Fruit fly (Drosophila melanogaster): ENCODE results near the gene CG32055.

Gene CG32055

dm6 chr3L:10227094-10227493 lies 7.1 kb upstream of the CG32055 start (continued):
- TF ChIP-seq lz (GFP tag; optimal IDR thresholded peaks at IDR 0.05), result peak; percentile 33
- TF ChIP-seq Sox14 (GFP tag; optimal IDR thresholded peaks at IDR 0.05), result peak; percentile 18
- peak; percentile 8 for TF ChIP-seq CG6808 (GFP tag; optimal IDR thresholded peaks at IDR 0.05)
- peak; percentile 11 for TF ChIP-seq dsx (GFP tag; optimal IDR thresholded peaks at IDR 0.05; ENCODE audit: poor library complexity, severe bottlenecking)
- peak; percentile 44 for TF ChIP-seq Smox (GFP tag; optimal IDR thresholded peaks at IDR 0.05)
- peak; percentile 28 for TF ChIP-seq CG6792 (GFP tag; optimal IDR thresholded peaks at IDR 0.05)
- TF ChIP-seq svp (GFP tag), result peak; percentile 76

DNA sequence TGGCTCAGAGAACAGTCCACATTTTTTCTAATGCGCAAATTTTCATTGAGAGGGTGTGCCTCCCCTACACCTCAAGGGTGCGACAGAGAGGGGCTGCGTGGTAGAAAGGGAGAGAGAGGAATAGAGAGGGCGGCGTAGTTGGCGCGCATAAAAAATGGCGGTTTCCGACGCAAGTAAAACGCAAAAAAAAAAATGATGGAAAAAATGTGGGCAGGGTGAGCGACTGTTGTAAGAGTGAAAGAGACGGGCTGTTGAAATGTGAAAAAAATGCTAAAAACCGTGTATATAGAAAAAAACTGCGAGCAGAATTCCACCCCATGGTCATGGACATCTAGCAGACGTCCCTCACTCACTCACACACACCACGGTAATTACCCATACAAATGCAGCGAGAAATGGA lies 6.1 kb upstream of the CG32055 start:
- TF ChIP-seq CG6163 (GFP tag; IDR thresholded peaks at IDR 0.05) (peak; percentile 49; the same call in 1 of the 3 replicates), CG6808 (GFP tag; optimal IDR thresholded peaks at IDR 0.05) (no peak), CG32006 (GFP tag; optimal IDR thresholded peaks at IDR 0.05) (no peak), ss (GFP tag; optimal IDR thresholded peaks at IDR 0.05) (peak in 1 of 2 experiments; percentile 39)

- peak; percentile 28 for TF ChIP-seq dsx (GFP tag; optimal IDR thresholded peaks at IDR 0.05; ENCODE audit: poor library complexity, severe bottlenecking)
- TF ChIP-seq CG11902 (GFP tag; optimal IDR thresholded peaks at IDR 0.05), result no peak
Observed at dm6 chr3L:10225214-10225729, 5.3 kb upstream of the CG32055 start, which contains the start of gene scramb1. TSS of gene scramb1 (minus strand) at chr3L:10225240.

dm6 chr3L:10224470-10225213 lies 4.7 kb upstream of the CG32055 start:
- TF ChIP-seq CG3919 (GFP tag; optimal IDR thresholded peaks at IDR 0.05), result peak; percentile 26
- no peak for TF ChIP-seq salr (GFP tag; optimal IDR thresholded peaks at IDR 0.05)
- peak; percentile 0 for TF ChIP-seq CG8632 (GFP tag; optimal IDR thresholded peaks at IDR 0.05)
- no peak for TF ChIP-seq CG4318 (GFP tag; optimal IDR thresholded peaks at IDR 0.05)
- no peak for TF ChIP-seq Lpt (GFP tag; optimal IDR thresholded peaks at IDR 0.05)
- no peak for TF ChIP-seq CG11762 (GFP tag; optimal IDR thresholded peaks at IDR 0.05; ENCODE audit: insufficient read depth)
- TF ChIP-seq CG8119 (GFP tag; IDR thresholded peaks at IDR 0.05), result 0 out of 3 replicates have a peak, but pooled peaks have one; percentile 37
- no peak for TF ChIP-seq Sox15 (GFP tag; optimal IDR thresholded peaks at IDR 0.05)
- TF ChIP-seq CG6276 (GFP tag; optimal IDR thresholded peaks at IDR 0.05), result no peak
- no peak for TF ChIP-seq spab (GFP tag; optimal IDR thresholded peaks at IDR 0.05)
- TF ChIP-seq fkh (GFP tag; optimal IDR thresholded peaks at IDR 0.05), result no peak
- TF ChIP-seq Hr38 (GFP tag; optimal IDR thresholded peaks at IDR 0.05), result no peak
- TF ChIP-seq Gug (GFP tag; IDR thresholded peaks at IDR 0.05), result no peak
- peak; percentile 6 for TF ChIP-seq svp (GFP tag)
- no peak for TF ChIP-seq CG9139 (GFP tag; optimal IDR thresholded peaks at IDR 0.05)
- TF ChIP-seq CG10631 (GFP tag; optimal IDR thresholded peaks at IDR 0.05), result peak; percentile 19
- peak; percentile 13 for TF ChIP-seq lz (GFP tag; optimal IDR thresholded peaks at IDR 0.05)
- peak; percentile 31 for TF ChIP-seq Hr39 (GFP tag; optimal IDR thresholded peaks at IDR 0.05)
- TF ChIP-seq esn (GFP tag; optimal IDR thresholded peaks at IDR 0.05), result peak; percentile 18
- no peak for TF ChIP-seq ss (GFP tag; optimal IDR thresholded peaks at IDR 0.05)
- peak; percentile 16 for TF ChIP-seq achi (GFP tag; optimal IDR thresholded peaks at IDR 0.05)
- no peak for TF ChIP-seq Eip75B (GFP tag; optimal IDR thresholded peaks at IDR 0.05)
- TF ChIP-seq acj6 (GFP tag; optimal IDR thresholded peaks at IDR 0.05), result no peak
- TF ChIP-seq Ets96B (tag; optimal IDR thresholded peaks at IDR 0.05), result no peak
- TF ChIP-seq net (GFP tag; optimal IDR thresholded peaks at IDR 0.05), result peak; percentile 2
- TF ChIP-seq CG1621 (tag; optimal IDR thresholded peaks at IDR 0.05), result peak; percentile 3
- TF ChIP-seq dsx (GFP tag; optimal IDR thresholded peaks at IDR 0.05; ENCODE audit: poor library complexity, severe bottlenecking), result peak; percentile 77
- no peak for TF ChIP-seq Hr4 (GFP tag; optimal IDR thresholded peaks at IDR 0.05)
- peak; percentile 70 for TF ChIP-seq Eip78C (GFP tag)
- TF ChIP-seq CG15336 (GFP tag; IDR thresholded peaks at IDR 0.05), result peak; percentile 56
- TF ChIP-seq Sox102F (GFP tag; optimal IDR thresholded peaks at IDR 0.05), result peak; percentile 55
- TF ChIP-seq CG6792 (GFP tag; optimal IDR thresholded peaks at IDR 0.05), result peak; percentile 11
- no peak for TF ChIP-seq CG16779 (tag; optimal IDR thresholded peaks at IDR 0.05)
- no peak for TF ChIP-seq CG8319 (GFP tag; optimal IDR thresholded peaks at IDR 0.05)
- TF ChIP-seq CG6808 (GFP tag; optimal IDR thresholded peaks at IDR 0.05), result no peak
- TF ChIP-seq CG7368 (GFP tag; optimal IDR thresholded peaks at IDR 0.05), result no peak
- peak; percentile 58 for TF ChIP-seq CG10669 (GFP tag; optimal IDR thresholded peaks at IDR 0.05)
- peak; percentile 20 for TF ChIP-seq CG31627 (GFP tag; optimal IDR thresholded peaks at IDR 0.05)

Measured in whole organism, prepupa.